In the genomic region with DNA sequence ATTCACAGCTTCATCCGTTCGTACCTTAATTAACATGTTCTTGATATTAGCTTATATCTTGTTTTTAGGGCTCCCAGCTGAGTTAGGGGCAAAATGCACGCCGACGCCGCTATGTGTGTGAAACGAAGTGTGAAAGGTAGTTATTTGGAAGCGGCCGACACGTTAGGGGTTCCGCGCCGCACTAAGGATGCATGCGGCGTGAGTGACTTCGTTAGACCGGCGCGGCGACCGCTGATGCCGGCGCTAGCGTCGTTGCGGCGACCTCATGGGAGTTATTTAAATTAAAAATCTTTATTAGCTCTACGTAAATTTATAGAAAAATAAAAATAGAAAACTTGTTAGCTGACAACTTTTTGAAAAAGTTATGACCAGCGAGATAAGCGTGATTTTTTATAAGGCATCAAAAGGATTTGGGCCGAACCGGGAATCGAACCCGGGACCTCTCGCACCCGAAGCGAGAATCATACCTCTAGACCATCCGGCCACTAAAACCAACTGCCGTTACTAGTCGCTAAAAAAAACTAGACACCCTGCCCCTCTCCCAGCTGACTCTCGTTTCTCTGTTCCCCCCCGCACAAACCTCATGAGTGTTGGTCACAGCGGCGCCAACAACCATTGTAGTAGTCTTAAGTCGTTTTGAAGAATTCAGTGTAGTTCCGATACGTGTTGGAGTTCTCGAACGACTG, we compare ENCODE assay signal across 3 worm cellular contexts.
TF ChIP-seq lines count a peak whose summit lies in the region.

No protein-coding gene starts in this region.

TF ChIP-seq in whole organism, L2 larva, 48 proteins besides CTCF, POLR2A, EP300 and RAD21 (continued from another document):
- TF ChIP-seq snpc-4 (tag; optimal IDR thresholded peaks at IDR 0.05; lab: Kevin White, UChicago): no peak
- no peak for TF ChIP-seq lin-13 (GFP tag; optimal IDR thresholded peaks at IDR 0.05; lab: Kevin White, UChicago)
- TF ChIP-seq gmeb-1 (tag; optimal IDR thresholded peaks at IDR 0.05; lab: Kevin White, UChicago): peak; percentile 65
- TF ChIP-seq egl-27 (tag; optimal IDR thresholded peaks at IDR 0.05; lab: Kevin White, UChicago): no peak
- no peak for TF ChIP-seq ama-1 (optimal IDR thresholded peaks at IDR 0.05; lab: Kevin White, UChicago)
- no peak for TF ChIP-seq ceh-16 (tag; optimal IDR thresholded peaks at IDR 0.05; lab: Kevin White, UChicago)
- TF ChIP-seq nhr-21 (tag; optimal IDR thresholded peaks at IDR 0.05; lab: Kevin White, UChicago): peak; percentile 33
- TF ChIP-seq nhr-6 (tag; optimal IDR thresholded peaks at IDR 0.05; lab: Kevin White, UChicago): no peak
- TF ChIP-seq crh-2 (tag; optimal IDR thresholded peaks at IDR 0.05; lab: Kevin White, UChicago): peak; percentile 49
- peak; percentile 37 for TF ChIP-seq C34F6.9 (tag; optimal IDR thresholded peaks at IDR 0.05; lab: Kevin White, UChicago)
- TF ChIP-seq nhr-11 (tag; optimal IDR thresholded peaks at IDR 0.05; lab: Kevin White, UChicago): no peak
- peak; percentile 35 for TF ChIP-seq Y55F3AM.14 (GFP tag; optimal IDR thresholded peaks at IDR 0.05; lab: Kevin White, UChicago)
- TF ChIP-seq blmp-1 (tag; optimal IDR thresholded peaks at IDR 0.05; lab: Kevin White, UChicago; ENCODE audit: insufficient read depth): no peak

TF ChIP-seq in whole organism, L4 larva, 104 proteins besides CTCF, POLR2A, EP300 and RAD21 (continued from another document and continues in another):
- no peak for TF ChIP-seq ama-1 (optimal IDR thresholded peaks at IDR 0.05; lab: Kevin White, UChicago)
- TF ChIP-seq skn-1 (tag; optimal IDR thresholded peaks at IDR 0.05; lab: Kevin White, UChicago): no peak
- no peak for TF ChIP-seq nhr-25 (tag; optimal IDR thresholded peaks at IDR 0.05; lab: Kevin White, UChicago; ENCODE audit: borderline replicate concordance, insufficient read depth)
- TF ChIP-seq lin-39 (tag; optimal IDR thresholded peaks at IDR 0.05; lab: Kevin White, UChicago): no peak
- peak; percentile 2 to 67 for TF ChIP-seq daf-16 (GFP tag; optimal IDR thresholded peaks at IDR 0.05; lab: Kevin White, UChicago)
- TF ChIP-seq daf-16 (tag; optimal IDR thresholded peaks at IDR 0.05; lab: Kevin White, UChicago): peak; percentile 41
- peak; percentile 86 for TF ChIP-seq ctbp-1 (GFP tag; IDR thresholded peaks at IDR 0.05; lab: Robert Waterston, UW)
- TF ChIP-seq nhr-41 (GFP tag; IDR thresholded peaks at IDR 0.05; lab: Robert Waterston, UW): peak; percentile 70; the same call in 1 of the 2 replicates
- TF ChIP-seq tag-97 (GFP tag; IDR thresholded peaks at IDR 0.05; lab: Robert Waterston, UW): no peak
- 0 out of 2 replicates have a peak, but pooled peaks have one; percentile 23 for TF ChIP-seq Y75B8A.6 (GFP tag; IDR thresholded peaks at IDR 0.05; lab: Robert Waterston, UW)
- TF ChIP-seq duxl-1 (tag; optimal IDR thresholded peaks at IDR 0.05; lab: Kevin White, UChicago; ENCODE audit: poor library complexity): peak; percentile 63
- TF ChIP-seq nhr-48 (tag; optimal IDR thresholded peaks at IDR 0.05; lab: Kevin White, UChicago): peak; percentile 45
- no peak for TF ChIP-seq mep-1 (tag; optimal IDR thresholded peaks at IDR 0.05; lab: Kevin White, UChicago)
- TF ChIP-seq zfp-3 (GFP tag; conservative IDR thresholded peaks at IDR 0.05; lab: Robert Waterston, UW): 0 out of 2 replicates have a peak, but pooled peaks have one; percentile 48
- no peak for TF ChIP-seq snpc-4 (tag; optimal IDR thresholded peaks at IDR 0.05; lab: Kevin White, UChicago)
- TF ChIP-seq mdt-29 (GFP tag; IDR thresholded peaks at IDR 0.05; lab: Robert Waterston, UW): no peak; the same call in 1 of the 2 replicates
- no peak for TF ChIP-seq ceh-62 (tag; optimal IDR thresholded peaks at IDR 0.05; lab: Kevin White, UChicago)
- peak; percentile 55; the same call in 1 of the 2 replicates for TF ChIP-seq Y48G9A.11 (GFP tag; IDR thresholded peaks at IDR 0.05; lab: Robert Waterston, UW)
- no peak for TF ChIP-seq jun-1 (tag; optimal IDR thresholded peaks at IDR 0.05; lab: Kevin White, UChicago)
- peak; percentile 90 for TF ChIP-seq lim-7 (GFP tag; IDR thresholded peaks at IDR 0.05; lab: Robert Waterston, UW)
- peak; percentile 78; the same call in 1 of the 2 replicates for TF ChIP-seq snpc-1.2 (GFP tag; IDR thresholded peaks at IDR 0.05; lab: Robert Waterston, UW)
- no peak for TF ChIP-seq ztf-7 (tag; optimal IDR thresholded peaks at IDR 0.05; lab: Kevin White, UChicago)
- TF ChIP-seq set-16 (GFP tag; IDR thresholded peaks at IDR 0.05; lab: Robert Waterston, UW): peak; percentile 64
- TF ChIP-seq F10B5.3 (tag; optimal IDR thresholded peaks at IDR 0.05; lab: Kevin White, UChicago): no peak
- TF ChIP-seq unc-39 (tag; optimal IDR thresholded peaks at IDR 0.05; lab: Kevin White, UChicago): no peak
- TF ChIP-seq lin-38 (GFP tag; IDR thresholded peaks at IDR 0.05; lab: Robert Waterston, UW): peak; percentile 85
- TF ChIP-seq zip-2 (tag; optimal IDR thresholded peaks at IDR 0.05; lab: Kevin White, UChicago): peak; percentile 24
- TF ChIP-seq ZK546.5 (tag; optimal IDR thresholded peaks at IDR 0.05; lab: Kevin White, UChicago): no peak
- TF ChIP-seq hif-1 (tag; optimal IDR thresholded peaks at IDR 0.05; lab: Kevin White, UChicago): peak in 1 of 2 experiments; percentile 15
- 0 out of 2 replicates have a peak, but pooled peaks have one; percentile 41 for TF ChIP-seq ceh-20 (GFP tag; IDR thresholded peaks at IDR 0.05; lab: Robert Waterston, UW)
- 0 out of 2 replicates have a peak, but pooled peaks have one; percentile 7 for TF ChIP-seq F44E2.7 (GFP tag; IDR thresholded peaks at IDR 0.05; lab: Robert Waterston, UW)
- peak; percentile 76 for TF ChIP-seq rbr-2 (tag; optimal IDR thresholded peaks at IDR 0.05; lab: Kevin White, UChicago)
- no peak for TF ChIP-seq gei-8 (GFP tag; optimal IDR thresholded peaks at IDR 0.05; lab: Kevin White, UChicago)
- peak; percentile 30; the same call in 1 of the 2 replicates for TF ChIP-seq mxl-2 (GFP tag; conservative IDR thresholded peaks at IDR 0.05; lab: Robert Waterston, UW)
- peak; percentile 93 for TF ChIP-seq egl-43 (GFP tag; IDR thresholded peaks at IDR 0.05; lab: Robert Waterston, UW)
- TF ChIP-seq daf-8 (GFP tag; IDR thresholded peaks at IDR 0.05; lab: Robert Waterston, UW): no peak
- peak; percentile 30; the same call in 1 of the 2 replicates for TF ChIP-seq lin-1 (GFP tag; IDR thresholded peaks at IDR 0.05; lab: Robert Waterston, UW)
- TF ChIP-seq madf-9 (GFP tag; conservative IDR thresholded peaks at IDR 0.05; lab: Robert Waterston, UW): peak; percentile 78
- peak; percentile 73; the same call in 1 of the 2 replicates for TF ChIP-seq ceh-44 (GFP tag; IDR thresholded peaks at IDR 0.05; lab: Robert Waterston, UW)
- no peak for TF ChIP-seq php-3 (GFP tag; IDR thresholded peaks at IDR 0.05; lab: Robert Waterston, UW)
- TF ChIP-seq nhr-77 (tag; optimal IDR thresholded peaks at IDR 0.05; lab: Kevin White, UChicago): no peak
- TF ChIP-seq egl-27 (tag; optimal IDR thresholded peaks at IDR 0.05; lab: Kevin White, UChicago): no peak
- peak; percentile 51; the same call in 1 of the 2 replicates for TF ChIP-seq saeg-2 (GFP tag; IDR thresholded peaks at IDR 0.05; lab: Robert Waterston, UW)
- TF ChIP-seq D1046.2 (GFP tag; IDR thresholded peaks at IDR 0.05; lab: Robert Waterston, UW): peak; percentile 63; the same call in 1 of the 2 replicates
- TF ChIP-seq hmg-1.1 (GFP tag; IDR thresholded peaks at IDR 0.05; lab: Robert Waterston, UW): peak; percentile 83
- TF ChIP-seq lsy-2 (tag; optimal IDR thresholded peaks at IDR 0.05; lab: Kevin White, UChicago): no peak
- TF ChIP-seq mxl-3 (GFP tag; optimal IDR thresholded peaks at IDR 0.05; lab: Kevin White, UChicago): peak; percentile 13
- TF ChIP-seq nhr-10 (tag; optimal IDR thresholded peaks at IDR 0.05; lab: Kevin White, UChicago): no peak
- peak; percentile 76 for TF ChIP-seq vab-7 (GFP tag; IDR thresholded peaks at IDR 0.05; lab: Robert Waterston, UW)
- no peak for TF ChIP-seq daf-12 (tag; optimal IDR thresholded peaks at IDR 0.05; lab: Kevin White, UChicago)
- TF ChIP-seq arid-1 (GFP tag; conservative IDR thresholded peaks at IDR 0.05; lab: Robert Waterston, UW): peak; percentile 68
- TF ChIP-seq lin-15B (tag; optimal IDR thresholded peaks at IDR 0.05; lab: Kevin White, UChicago): no peak
- peak; percentile 36 for TF ChIP-seq spr-3 (GFP tag; optimal IDR thresholded peaks at IDR 0.05; lab: Kevin White, UChicago)
- no peak for TF ChIP-seq zag-1 (tag; optimal IDR thresholded peaks at IDR 0.05; lab: Kevin White, UChicago)

TF ChIP-seq in whole organism, late embryonic, 69 proteins besides CTCF, POLR2A, EP300 and RAD21 (continued from another document):
- TF ChIP-seq odd-2 (tag; optimal IDR thresholded peaks at IDR 0.05; lab: Kevin White, UChicago): peak; percentile 46
- TF ChIP-seq C38D4.7 (GFP tag; optimal IDR thresholded peaks at IDR 0.05; lab: Kevin White, UChicago): peak; percentile 52
- TF ChIP-seq che-1 (tag; optimal IDR thresholded peaks at IDR 0.05; lab: Kevin White, UChicago): peak; percentile 64
- no peak for TF ChIP-seq syd-9 (tag; optimal IDR thresholded peaks at IDR 0.05; lab: Kevin White, UChicago)
- no peak for TF ChIP-seq eyg-1 (tag; optimal IDR thresholded peaks at IDR 0.05; lab: Kevin White, UChicago)
- TF ChIP-seq ztf-16 (tag; optimal IDR thresholded peaks at IDR 0.05; lab: Kevin White, UChicago): peak; percentile 38
- TF ChIP-seq lin-11 (tag; optimal IDR thresholded peaks at IDR 0.05; lab: Kevin White, UChicago): peak; percentile 46
- TF ChIP-seq ceh-45 (GFP tag; IDR thresholded peaks at IDR 0.05; lab: Robert Waterston, UW): 0 out of 2 replicates have a peak, but pooled peaks have one; percentile 32
- peak; percentile 4 for TF ChIP-seq hlh-13 (GFP tag; optimal IDR thresholded peaks at IDR 0.05; lab: Kevin White, UChicago)
- no peak for TF ChIP-seq hlh-8 (tag; optimal IDR thresholded peaks at IDR 0.05; lab: Kevin White, UChicago)
- TF ChIP-seq Y22D7AL.16 (tag; optimal IDR thresholded peaks at IDR 0.05; lab: Kevin White, UChicago): peak; percentile 44
- peak; percentile 37 for TF ChIP-seq T23F11.4 (GFP tag; optimal IDR thresholded peaks at IDR 0.05; lab: Kevin White, UChicago)
- TF ChIP-seq zip-5 (tag; optimal IDR thresholded peaks at IDR 0.05; lab: Kevin White, UChicago): peak; percentile 36
- peak; percentile 56 for TF ChIP-seq ttx-3 (tag; optimal IDR thresholded peaks at IDR 0.05; lab: Kevin White, UChicago)
- TF ChIP-seq dmd-4 (tag; optimal IDR thresholded peaks at IDR 0.05; lab: Kevin White, UChicago; ENCODE audit: borderline replicate concordance): no peak
- peak; percentile 32 for TF ChIP-seq unc-86 (tag; optimal IDR thresholded peaks at IDR 0.05; lab: Kevin White, UChicago)
- TF ChIP-seq mec-3 (tag; optimal IDR thresholded peaks at IDR 0.05; lab: Kevin White, UChicago; ENCODE audit: borderline replicate concordance): no peak
- no peak for TF ChIP-seq elt-4 (tag; optimal IDR thresholded peaks at IDR 0.05; lab: Kevin White, UChicago)
- peak; percentile 36 for TF ChIP-seq elt-2 (tag; optimal IDR thresholded peaks at IDR 0.05; lab: Kevin White, UChicago)
- TF ChIP-seq dve-1 (tag; optimal IDR thresholded peaks at IDR 0.05; lab: Kevin White, UChicago): no peak
- peak; percentile 36 for TF ChIP-seq fkh-6 (tag; optimal IDR thresholded peaks at IDR 0.05; lab: Kevin White, UChicago)
- TF ChIP-seq hlh-15 (tag; optimal IDR thresholded peaks at IDR 0.05; lab: Kevin White, UChicago): no peak
- TF ChIP-seq ceh-18 (tag; optimal IDR thresholded peaks at IDR 0.05; lab: Kevin White, UChicago): peak; percentile 37
- peak; percentile 1 for TF ChIP-seq hlh-30 (tag; optimal IDR thresholded peaks at IDR 0.05; lab: Kevin White, UChicago; ENCODE audit: insufficient read depth)
- peak; percentile 13 for TF ChIP-seq sdc-2 (tag; optimal IDR thresholded peaks at IDR 0.05; lab: Kevin White, UChicago)
- peak; percentile 28 for TF ChIP-seq ceh-34 (tag; optimal IDR thresholded peaks at IDR 0.05; lab: Kevin White, UChicago)
- no peak for TF ChIP-seq ceh-30 (tag; optimal IDR thresholded peaks at IDR 0.05; lab: Kevin White, UChicago)
- TF ChIP-seq ceh-31 (tag; optimal IDR thresholded peaks at IDR 0.05; lab: Kevin White, UChicago): no peak
- TF ChIP-seq ceh-6 (GFP tag; optimal IDR thresholded peaks at IDR 0.05; lab: Kevin White, UChicago): peak; percentile 56
- no peak for TF ChIP-seq unc-42 (tag; optimal IDR thresholded peaks at IDR 0.05; lab: Kevin White, UChicago)
